Worm (Caenorhabditis elegans) whole organism, mixed stage, embryonic: ENCODE data around the gene F13H8.1.

ENCODE experiments used
- M03D4.4 ChIP-seq: sonication (generic microtip); optimal IDR thresholded peaks from 2 replicates; lab custom pipeline; 2017; ENCODE audit warnings: mild to moderate bottlenecking, missing genetic modification characterization, missing compliant biosample characterization
- bed-3 ChIP-seq: fragments of 200-800 bp; sonication (Bioruptor generic); optimal IDR thresholded peaks from 3 replicates; lab custom pipeline; 2018; ENCODE audit warnings: mild to moderate bottlenecking, missing genetic modification characterization, moderate library complexity, missing compliant biosample characterization
- blmp-1 ChIP-seq: fragments of 150-350 bp; optimal IDR thresholded peaks from 2 replicates; lab custom pipeline; 2014; ENCODE audit warnings: missing biosample characterization, missing genetic modification characterization
- elt-1 ChIP-seq: sonication (generic microtip); optimal IDR thresholded peaks from 2 replicates; lab custom pipeline; 2017; ENCODE audit warnings: missing genetic modification characterization, mild to moderate bottlenecking, missing compliant biosample characterization, antibody characterized with exemption, moderate library complexity, borderline replicate concordance; ENCODE audit not compliant: insufficient read depth
- lin-13 ChIP-seq: fragments of 150-350 bp; optimal IDR thresholded peaks from 2 replicates; lab custom pipeline; 2014; ENCODE audit warnings: missing biosample characterization, missing genetic modification characterization
- mep-1 ChIP-seq: fragments of 150-350 bp; optimal IDR thresholded peaks from 2 replicates; lab custom pipeline; 2017; ENCODE audit warnings: missing biosample characterization, missing genetic modification reagents, missing genetic modification characterization, inconsistent platforms
- snpc-4 ChIP-seq: fragments of 150-350 bp; optimal IDR thresholded peaks from 2 replicates; lab custom pipeline; 2014; ENCODE audit warnings: missing biosample characterization, missing genetic modification characterization
- unc-62 ChIP-seq: fragments of 150-350 bp; optimal IDR thresholded peaks from 2 replicates; lab custom pipeline; 2014; ENCODE audit warnings: missing biosample characterization, missing genetic modification reagents, missing genetic modification characterization

- TF ChIP-seq blmp-1 = no peak
- TF ChIP-seq lin-13 (tag; lab: Kevin White, UChicago) = no peak
- TF ChIP-seq M03D4.4 (tag; lab: Kevin White, UChicago) = no peak
- no peak for TF ChIP-seq unc-62 (GFP tag; lab: Kevin White, UChicago)
- TF ChIP-seq snpc-4 = no peak
- TF ChIP-seq mep-1 (tag; lab: Kevin White, UChicago) = no peak
- no peak for TF ChIP-seq bed-3 (GFP tag; lab: Kevin White, UChicago)
- TF ChIP-seq elt-1 = no peak
Measured at ce11 chrII:6263685-6264084, 19.5 kb upstream of the F13H8.1 start, which contains the start of gene F13H8.3.
